Fruit fly (Drosophila melanogaster): ENCODE measurements around the gene bdl.

Gene bdl

dm6 chr2L:4282681-4283343 is 41.5 kb upstream of the bdl start, which contains the start of gene tutl (continued):
- TF ChIP-seq Side (GFP tag; optimal IDR thresholded peaks at IDR 0.05) (peak; percentile 89), CG6791 (GFP tag; IDR thresholded peaks at IDR 0.05; ENCODE audit: partially characterized antibody) (0 out of 3 replicates have a peak, but pooled peaks have one; percentile 37), CG18619 (GFP tag; optimal IDR thresholded peaks at IDR 0.05) (peak; percentile 82), CG6254 (GFP tag; optimal IDR thresholded peaks at IDR 0.05) (peak; percentile 80), CG8478 (optimal IDR thresholded peaks at IDR 0.05) (peak; percentile 83), vfl (GFP tag; optimal IDR thresholded peaks at IDR 0.05) (peak; percentile 72), CG1529 (GFP tag; optimal IDR thresholded peaks at IDR 0.05) (peak; percentile 64), CG17802 (tag; optimal IDR thresholded peaks at IDR 0.05) (peak; percentile 25), lola (GFP tag; optimal IDR thresholded peaks at IDR 0.05) (peak in 1 of 3 experiments; percentile 88), CG8388 (GFP tag; optimal IDR thresholded peaks at IDR 0.05) (peak; percentile 74), lmd (GFP tag; IDR thresholded peaks at IDR 0.05) (peak; percentile 87), ERR (GFP tag; optimal IDR thresholded peaks at IDR 0.05) (peak; percentile 70), zen2 (GFP tag; IDR thresholded peaks at IDR 0.05; ENCODE audit: partially characterized antibody) (peak; percentile 65), bowl (GFP tag; IDR thresholded peaks at IDR 0.05) (no peak), gem (tag; optimal IDR thresholded peaks at IDR 0.05) (peak; percentile 88), fd64A (GFP tag; optimal IDR thresholded peaks at IDR 0.05) (peak; percentile 44), CG31365 (tag; optimal IDR thresholded peaks at IDR 0.05) (peak; percentile 23), CG11723 (GFP tag; optimal IDR thresholded peaks at IDR 0.05) (peak; percentile 64), CG7786 (GFP tag; optimal IDR thresholded peaks at IDR 0.05) (peak; percentile 78), chn (GFP tag; optimal IDR thresholded peaks at IDR 0.05) (peak; percentile 76), Nf-YB (GFP tag; optimal IDR thresholded peaks at IDR 0.05) (peak; percentile 54), CG8281 (tag; optimal IDR thresholded peaks at IDR 0.05) (peak; percentile 57), Ravus (GFP tag; IDR thresholded peaks at IDR 0.05) (peak; percentile 50), pros (GFP tag; optimal IDR thresholded peaks at IDR 0.05) (no peak), CG17385 (GFP tag; optimal IDR thresholded peaks at IDR 0.05) (peak; percentile 62), Ptx1 (GFP tag; IDR thresholded peaks at IDR 0.05) (peak; percentile 86), CG14014 (GFP tag; IDR thresholded peaks at IDR 0.05) (peak; percentile 74), cg (GFP tag; optimal IDR thresholded peaks at IDR 0.05) (peak; percentile 88), CG14667 (GFP tag; IDR thresholded peaks at IDR 0.05) (peak; percentile 75), CG1233 (GFP tag; optimal IDR thresholded peaks at IDR 0.05) (peak; percentile 67), nom (GFP tag; optimal IDR thresholded peaks at IDR 0.05) (peak; percentile 65), CG32532 (GFP tag; IDR thresholded peaks at IDR 0.05) (peak; percentile 83), zfh2 (GFP tag; optimal IDR thresholded peaks at IDR 0.05) (peak; percentile 54), CG7372 (GFP tag; IDR thresholded peaks at IDR 0.05) (peak; percentile 51), CG1792 (GFP tag; optimal IDR thresholded peaks at IDR 0.05) (peak; percentile 71), CG4854 (GFP tag; optimal IDR thresholded peaks at IDR 0.05) (peak; percentile 48), CHES-1-like (GFP tag; optimal IDR thresholded peaks at IDR 0.05) (peak; percentile 76), HLH4C (GFP tag; IDR thresholded peaks at IDR 0.05; ENCODE audit: partially characterized antibody) (peak; percentile 33; the same call in 1 of the 3 replicates), Lpt (GFP tag; optimal IDR thresholded peaks at IDR 0.05) (peak; percentile 15), bcd (GFP tag; optimal IDR thresholded peaks at IDR 0.05) (peak; percentile 83), emc (GFP tag; optimal IDR thresholded peaks at IDR 0.05) (peak; percentile 68), CG31224 (GFP tag; IDR thresholded peaks at IDR 0.05) (no peak), eyg (GFP tag; optimal IDR thresholded peaks at IDR 0.05) (peak; percentile 75), Hey (tag; optimal IDR thresholded peaks at IDR 0.05) (no peak), trh (GFP tag; optimal IDR thresholded peaks at IDR 0.05) (peak; percentile 49), CG1603 (tag; optimal IDR thresholded peaks at IDR 0.05) (peak; percentile 83), zfh1 (GFP tag; IDR thresholded peaks at IDR 0.05) (peak; percentile 88), sug (tag; optimal IDR thresholded peaks at IDR 0.05) (peak; percentile 7), kay (GFP tag; optimal IDR thresholded peaks at IDR 0.05) (peak; percentile 82), tio (GFP tag; optimal IDR thresholded peaks at IDR 0.05) (peak; percentile 78)

All from whole organism, embryonic.